Fruit fly (Drosophila melanogaster): ENCODE measurements around the gene Mat89Ba.

The Mat89Ba gene

DNA sequence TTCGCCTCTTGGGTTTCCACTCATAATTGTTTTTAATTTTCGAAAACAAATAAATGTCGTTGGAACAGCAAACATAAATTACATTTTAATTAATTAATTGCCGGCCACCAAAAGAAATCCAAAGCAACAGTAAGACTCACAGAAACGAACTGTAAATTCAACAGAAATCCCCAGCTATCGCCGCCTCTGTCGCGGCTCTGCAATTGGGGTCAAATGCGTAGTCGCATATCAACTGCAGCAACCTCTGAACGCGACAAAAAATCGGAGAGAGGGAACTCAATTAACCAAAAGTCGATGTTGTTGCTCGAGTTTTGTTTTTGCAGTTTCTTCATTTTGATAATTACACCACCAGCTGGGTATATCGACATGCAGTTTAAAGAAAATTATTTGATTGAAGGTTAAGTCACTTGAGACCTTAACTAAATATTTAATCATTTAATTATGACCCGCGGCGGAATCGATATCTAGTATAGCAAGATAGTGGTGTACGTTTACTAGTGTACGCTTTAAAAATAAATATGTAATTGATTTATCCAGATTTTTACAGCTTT lies 7.2 kb upstream of the Mat89Ba start (continued):
- no peak for TF ChIP-seq CG1529 (GFP tag; optimal IDR thresholded peaks at IDR 0.05)
- TF ChIP-seq btn (GFP tag; optimal IDR thresholded peaks at IDR 0.05): no peak
- TF ChIP-seq z (GFP tag; IDR thresholded peaks at IDR 0.05): 0 out of 3 replicates have a peak, but pooled peaks have one; percentile 31
- peak; percentile 39 for TF ChIP-seq Med (GFP tag)
- peak; percentile 0 for TF ChIP-seq sens (GFP tag)
- TF ChIP-seq sob (GFP tag; IDR thresholded peaks at IDR 0.05): no peak
- no peak for TF ChIP-seq row (GFP tag; IDR thresholded peaks at IDR 0.05)
- no peak for TF ChIP-seq Bgb (GFP tag; IDR thresholded peaks at IDR 0.05; ENCODE audit: partially characterized antibody)
- no peak for TF ChIP-seq CG3281 (GFP tag; optimal IDR thresholded peaks at IDR 0.05)
- no peak for TF ChIP-seq CG16813 (GFP tag; IDR thresholded peaks at IDR 0.05; ENCODE audit: partially characterized antibody)
- TF ChIP-seq CG8944 (GFP tag; optimal IDR thresholded peaks at IDR 0.05): no peak
- peak; percentile 9 for TF ChIP-seq CG13424 (tag; optimal IDR thresholded peaks at IDR 0.05)
- TF ChIP-seq chinmo (GFP tag; IDR thresholded peaks at IDR 0.05; ENCODE audit: partially characterized antibody): 0 out of 4 replicates have a peak, but pooled peaks have one; percentile 32
- TF ChIP-seq Sox100B (GFP tag; optimal IDR thresholded peaks at IDR 0.05): no peak
- no peak for TF ChIP-seq CG11085 (GFP tag; IDR thresholded peaks at IDR 0.05)

DNA sequence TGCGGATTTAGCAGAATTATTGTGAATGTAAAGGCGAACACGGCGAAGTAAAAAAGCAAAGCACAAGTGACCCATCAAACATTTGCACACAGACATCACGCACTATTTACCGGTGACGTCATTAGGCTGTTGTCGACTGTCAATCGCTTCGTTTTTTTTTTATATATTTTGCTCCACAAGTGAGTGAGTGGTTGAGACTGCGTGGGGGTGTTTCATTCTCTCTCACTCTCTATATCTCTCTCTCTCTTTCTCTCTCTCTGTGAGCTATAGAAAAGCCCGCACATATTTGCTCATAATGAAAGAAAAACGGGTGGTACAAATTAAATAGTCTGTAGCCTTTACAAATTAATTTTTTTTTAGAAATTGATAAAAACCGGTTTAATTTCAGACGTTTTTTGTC lies 5.3 kb upstream of the Mat89Ba start:
- no peak for TF ChIP-seq H2.0 (GFP tag; IDR thresholded peaks at IDR 0.05)
- TF ChIP-seq Doc3 (GFP tag; IDR thresholded peaks at IDR 0.05; ENCODE audit: partially characterized antibody): no peak
- TF ChIP-seq pfk (GFP tag; optimal IDR thresholded peaks at IDR 0.05): no peak
- TF ChIP-seq otp (GFP tag; IDR thresholded peaks at IDR 0.05): no peak
- TF ChIP-seq ab (GFP tag; optimal IDR thresholded peaks at IDR 0.05): no peak
- TF ChIP-seq sob (GFP tag; IDR thresholded peaks at IDR 0.05): peak; percentile 32; the same call in 1 of the 2 replicates
- TF ChIP-seq unc-4 (GFP tag; IDR thresholded peaks at IDR 0.05; ENCODE audit: partially characterized antibody): no peak
- TF ChIP-seq croc (GFP tag; conservative IDR thresholded peaks at IDR 0.05): no peak
- peak; percentile 41 for TF ChIP-seq Med (GFP tag)
- no peak for TF ChIP-seq CG18476 (GFP tag; optimal IDR thresholded peaks at IDR 0.05)
- TF ChIP-seq usp (GFP tag; optimal IDR thresholded peaks at IDR 0.05): no peak
- no peak for TF ChIP-seq Oli (tag; optimal IDR thresholded peaks at IDR 0.05)
- no peak for TF ChIP-seq Atf-2 (GFP tag; optimal IDR thresholded peaks at IDR 0.05)
- TF ChIP-seq rib (GFP tag; IDR thresholded peaks at IDR 0.05): no peak
- no peak for TF ChIP-seq CG11723 (GFP tag; optimal IDR thresholded peaks at IDR 0.05)
- TF ChIP-seq B-H2 (GFP tag; optimal IDR thresholded peaks at IDR 0.05): no peak
- no peak for TF ChIP-seq Ptx1 (GFP tag; IDR thresholded peaks at IDR 0.05)
- TF ChIP-seq gcm2 (GFP tag; optimal IDR thresholded peaks at IDR 0.05): no peak
- TF ChIP-seq dimm (GFP tag; IDR thresholded peaks at IDR 0.05): no peak
- no peak for TF ChIP-seq CG8924 (tag; optimal IDR thresholded peaks at IDR 0.05)
- TF ChIP-seq CG2202 (tag; optimal IDR thresholded peaks at IDR 0.05): no peak
- no peak for TF ChIP-seq Six4 (GFP tag; optimal IDR thresholded peaks at IDR 0.05)
- TF ChIP-seq CG13296 (GFP tag; optimal IDR thresholded peaks at IDR 0.05): no peak
- TF ChIP-seq CG13894 (tag; optimal IDR thresholded peaks at IDR 0.05): no peak
- TF ChIP-seq da (GFP tag; optimal IDR thresholded peaks at IDR 0.05): no peak
- no peak for TF ChIP-seq CG4424 (GFP tag; optimal IDR thresholded peaks at IDR 0.05)
- TF ChIP-seq CG11247 (GFP tag; IDR thresholded peaks at IDR 0.05): no peak
- no peak for TF ChIP-seq CG2889 (GFP tag; IDR thresholded peaks at IDR 0.05)
- no peak for TF ChIP-seq repo (GFP tag; optimal IDR thresholded peaks at IDR 0.05)
- no peak for TF ChIP-seq Dfd (GFP tag; optimal IDR thresholded peaks at IDR 0.05)
- no peak for TF ChIP-seq BEAF-32 (GFP tag; optimal IDR thresholded peaks at IDR 0.05)
- no peak for TF ChIP-seq CG10267 (tag; optimal IDR thresholded peaks at IDR 0.05)
- no peak for TF ChIP-seq bcd (GFP tag; optimal IDR thresholded peaks at IDR 0.05)
- TF ChIP-seq Sry-β (GFP tag; optimal IDR thresholded peaks at IDR 0.05): no peak
- TF ChIP-seq CG15479 (GFP tag; optimal IDR thresholded peaks at IDR 0.05): no peak
- TF ChIP-seq maf-S (GFP tag; optimal IDR thresholded peaks at IDR 0.05): no peak
- no peak for TF ChIP-seq CkIIα-i1 (GFP tag; IDR thresholded peaks at IDR 0.05)
- no peak for TF ChIP-seq MESR4 (GFP tag; optimal IDR thresholded peaks at IDR 0.05)
